Worm (Caenorhabditis elegans) whole organism, L4 larva: ENCODE data around the gene sor-1.

ENCODE experiments used
- D1046.2 ChIP-seq: fragments of 200-800 bp; sonication (Bioruptor generic); IDR thresholded peaks from 2 replicates; pipeline ENCODE4 v1.3.6; 2022; ENCODE audit warnings: missing genetic modification characterization, missing compliant biosample characterization
- F10B5.3 ChIP-seq: sonication (generic microtip); optimal IDR thresholded peaks from 2 replicates; lab custom pipeline; 2016; ENCODE audit warnings: mild to moderate bottlenecking, missing genetic modification characterization, missing compliant biosample characterization
- R02D3.7 ChIP-seq: fragments of 150-350 bp; sonication (generic microtip); optimal IDR thresholded peaks from 3 replicates; lab custom pipeline; 2014; ENCODE audit warnings: missing biosample characterization, missing genetic modification characterization
- T20F7.1 ChIP-seq: fragments of 200-800 bp; sonication (Bioruptor generic); optimal IDR thresholded peaks from 2 replicates; lab custom pipeline; 2018; ENCODE audit warnings: mild to moderate bottlenecking, missing genetic modification characterization, missing compliant biosample characterization
- Y48G9A.11 ChIP-seq: fragments of 200-800 bp; sonication (Bioruptor generic); IDR thresholded peaks from 2 replicates; pipeline ENCODE4 v1.3.6; 2022; ENCODE audit warnings: missing genetic modification reagents, missing genetic modification characterization, missing compliant biosample characterization
- Y5F2A.4 ChIP-seq: fragments of 200-800 bp; sonication (Bioruptor generic); optimal IDR thresholded peaks from 2 replicates; lab custom pipeline; 2018; ENCODE audit warnings: mild to moderate bottlenecking, missing genetic modification characterization, missing compliant biosample characterization
- aha-1 ChIP-seq: fragments of 150-350 bp; peaks from one replicate; lab custom pipeline; 2014; ENCODE audit warnings: missing biosample characterization, missing genetic modification characterization
- ama-1 ChIP-seq: fragments of 150-350 bp; optimal IDR thresholded peaks from 2 replicates; lab custom pipeline; 2014; ENCODE audit warnings: inconsistent platforms, mixed read lengths
- ceh-32 ChIP-seq: sonication (generic microtip); optimal IDR thresholded peaks from 2 replicates; lab custom pipeline; 2016; ENCODE audit warnings: mild to moderate bottlenecking, missing genetic modification characterization, missing compliant biosample characterization; ENCODE audit not compliant: poor library complexity
- ceh-62 ChIP-seq: sonication (generic microtip); optimal IDR thresholded peaks from 2 replicates; lab custom pipeline; 2017; ENCODE audit warnings: missing biosample characterization, missing genetic modification characterization
- ces-1 ChIP-seq: fragments of 150-350 bp; sonication (generic microtip); optimal IDR thresholded peaks from 4 replicates; lab custom pipeline; 2014; ENCODE audit warnings: missing biosample characterization, missing genetic modification reagents, missing genetic modification characterization
- daf-16 ChIP-seq, 3 experiments: sonication (generic microtip); optimal IDR thresholded peaks; 2 replicates each; lab custom pipeline; 2016 to 2017; ENCODE audit warnings: missing genetic modification characterization in 3 of 3, missing genetic modification reagents in 3 of 3, mild to moderate bottlenecking in 2 of 3, missing compliant biosample characterization in 2 of 3, missing biosample characterization in 1 of 3, moderate library complexity in 1 of 3
- daf-19 ChIP-seq: fragments of 200-800 bp; sonication (Bioruptor generic); conservative IDR thresholded peaks from 2 replicates; pipeline ENCODE4 v1.3.6; 2022; ENCODE audit warnings: missing genetic modification characterization, missing compliant biosample characterization
- daf-8 ChIP-seq: fragments of 200-800 bp; sonication (Bioruptor generic); IDR thresholded peaks from 2 replicates; pipeline ENCODE4 v1.3.6; 2022; ENCODE audit warnings: missing genetic modification characterization, missing compliant biosample characterization
- dpl-1 ChIP-seq: fragments of 150-350 bp; optimal IDR thresholded peaks from 2 replicates; lab custom pipeline; 2014; ENCODE audit warnings: missing biosample characterization, missing genetic modification reagents, missing genetic modification characterization
- duxl-1 ChIP-seq: sonication (generic microtip); optimal IDR thresholded peaks from 2 replicates; lab custom pipeline; 2016; ENCODE audit warnings: mild to moderate bottlenecking, missing genetic modification characterization, moderate library complexity, missing compliant biosample characterization; ENCODE audit not compliant: poor library complexity
- gei-8 ChIP-seq: fragments of 200-800 bp; sonication (Bioruptor generic); optimal IDR thresholded peaks from 2 replicates; lab custom pipeline; 2018; ENCODE audit warnings: mild to moderate bottlenecking, missing genetic modification characterization, missing compliant biosample characterization
- hif-1 ChIP-seq, 2 experiments: sonication (generic microtip); optimal IDR thresholded peaks; 2 replicates each; lab custom pipeline; 2016 to 2017; ENCODE audit warnings: missing compliant biosample characterization in 2 of 2, missing genetic modification characterization in 2 of 2, missing genetic modification reagents in 2 of 2, missing genotype in 2 of 2, mild to moderate bottlenecking in 1 of 2
- hlh-11 ChIP-seq: fragments of 200-800 bp; sonication (Bioruptor generic); optimal IDR thresholded peaks from 2 replicates; lab custom pipeline; 2018; ENCODE audit warnings: mild to moderate bottlenecking, missing genetic modification characterization, missing compliant biosample characterization
- jun-1 ChIP-seq: fragments of 150-350 bp; optimal IDR thresholded peaks from 2 replicates; lab custom pipeline; 2014; ENCODE audit warnings: missing biosample characterization, missing genetic modification reagents, missing genetic modification characterization
- lim-7 ChIP-seq: fragments of 200-800 bp; sonication (Bioruptor generic); IDR thresholded peaks from 2 replicates; pipeline ENCODE4 v1.3.6; 2022; ENCODE audit warnings: missing genetic modification characterization, missing compliant biosample characterization
- lin-1 ChIP-seq: fragments of 200-800 bp; sonication (Bioruptor generic); IDR thresholded peaks from 2 replicates; pipeline ENCODE4 v1.3.6; 2022; ENCODE audit warnings: missing genetic modification reagents, missing genetic modification characterization, missing compliant biosample characterization
- lin-13 ChIP-seq: fragments of 150-350 bp; optimal IDR thresholded peaks from 2 replicates; lab custom pipeline; 2014; ENCODE audit warnings: missing biosample characterization, missing genetic modification reagents, missing genetic modification characterization
- lin-38 ChIP-seq: fragments of 200-800 bp; sonication (Bioruptor generic); IDR thresholded peaks from 2 replicates; pipeline ENCODE4 v1.3.6; 2022; ENCODE audit warnings: missing genetic modification reagents, missing genetic modification characterization, missing compliant biosample characterization
- lin-39 ChIP-seq: fragments of 150-350 bp; optimal IDR thresholded peaks from 2 replicates; lab custom pipeline; 2014; ENCODE audit warnings: missing biosample characterization, missing genetic modification reagents, missing genetic modification characterization
- lsy-2 ChIP-seq, 2 experiments: fragments of 150-350 bp in 1 of 2; sonication (generic microtip) in 1 of 2; optimal IDR thresholded peaks; 2 replicates each; lab custom pipeline; 2014 to 2017; ENCODE audit warnings: missing biosample characterization in 2 of 2, missing genetic modification characterization in 2 of 2
- mdl-1 ChIP-seq, 2 experiments: fragments of 150-350 bp in 1 of 2; sonication (generic microtip) in 1 of 2; optimal IDR thresholded peaks; 2 replicates each; lab custom pipeline; 2014 to 2017; ENCODE audit warnings: missing biosample characterization in 2 of 2, missing genetic modification characterization in 2 of 2
- mep-1 ChIP-seq: fragments of 150-350 bp; sonication (generic microtip); optimal IDR thresholded peaks from 3 replicates; lab custom pipeline; 2014; ENCODE audit warnings: missing biosample characterization, missing genetic modification characterization
- mes-2 ChIP-seq: sonication (generic microtip); optimal IDR thresholded peaks from 2 replicates; lab custom pipeline; 2016; ENCODE audit warnings: missing genotype, mild to moderate bottlenecking, missing genetic modification characterization, missing compliant biosample characterization; ENCODE audit not compliant: poor library complexity, severe bottlenecking
- nhr-10 ChIP-seq: fragments of 150-350 bp; optimal IDR thresholded peaks from 2 replicates; lab custom pipeline; 2014; ENCODE audit warnings: missing biosample characterization, missing genetic modification characterization
- nhr-6 ChIP-seq: fragments of 150-350 bp; optimal IDR thresholded peaks from 2 replicates; lab custom pipeline; 2014; ENCODE audit warnings: missing biosample characterization, missing genetic modification characterization
- nhr-76 ChIP-seq: fragments of 150-350 bp; optimal IDR thresholded peaks from 2 replicates; lab custom pipeline; 2014; ENCODE audit warnings: missing biosample characterization, missing genetic modification characterization
- nhr-77 ChIP-seq: fragments of 150-350 bp; optimal IDR thresholded peaks from 2 replicates; lab custom pipeline; 2014; ENCODE audit warnings: missing biosample characterization, missing genetic modification characterization
- rbr-2 ChIP-seq: sonication (generic microtip); optimal IDR thresholded peaks from 2 replicates; lab custom pipeline; 2016; ENCODE audit warnings: missing genotype, missing genetic modification characterization, missing compliant biosample characterization
- saeg-2 ChIP-seq: fragments of 200-800 bp; sonication (Bioruptor generic); IDR thresholded peaks from 2 replicates; pipeline ENCODE4 v1.3.6; 2022; ENCODE audit warnings: missing genetic modification reagents, missing genetic modification characterization, missing compliant biosample characterization
- snpc-1.2 ChIP-seq: fragments of 200-800 bp; sonication (Bioruptor generic); IDR thresholded peaks from 2 replicates; pipeline ENCODE4 v1.3.6; 2022; ENCODE audit warnings: missing genetic modification reagents, missing genetic modification characterization, missing compliant biosample characterization
- snpc-4 ChIP-seq: fragments of 150-350 bp; optimal IDR thresholded peaks from 2 replicates; lab custom pipeline; 2014; ENCODE audit warnings: missing biosample characterization, missing genetic modification characterization
- tag-97 ChIP-seq: fragments of 200-800 bp; sonication (Bioruptor generic); IDR thresholded peaks from 2 replicates; pipeline ENCODE4 v1.3.6; 2022; ENCODE audit warnings: missing genetic modification characterization, missing compliant biosample characterization
- zag-1 ChIP-seq: fragments of 150-350 bp; optimal IDR thresholded peaks from 2 replicates; lab custom pipeline; 2014; ENCODE audit warnings: missing biosample characterization, missing genetic modification characterization
- zfp-2 ChIP-seq: sonication (generic microtip); optimal IDR thresholded peaks from 2 replicates; lab custom pipeline; 2016; ENCODE audit warnings: mild to moderate bottlenecking, missing genetic modification characterization, missing compliant biosample characterization
- zip-11 ChIP-seq: fragments of 200-800 bp; sonication (Bioruptor generic); IDR thresholded peaks from 2 replicates; pipeline ENCODE4 v1.3.6; 2022; ENCODE audit warnings: missing genetic modification characterization, missing compliant biosample characterization
- zip-2 ChIP-seq: fragments of 150-350 bp; optimal IDR thresholded peaks from 2 replicates; lab custom pipeline; 2014; ENCODE audit warnings: missing biosample characterization, missing genetic modification characterization

sor-1 gene

DNA sequence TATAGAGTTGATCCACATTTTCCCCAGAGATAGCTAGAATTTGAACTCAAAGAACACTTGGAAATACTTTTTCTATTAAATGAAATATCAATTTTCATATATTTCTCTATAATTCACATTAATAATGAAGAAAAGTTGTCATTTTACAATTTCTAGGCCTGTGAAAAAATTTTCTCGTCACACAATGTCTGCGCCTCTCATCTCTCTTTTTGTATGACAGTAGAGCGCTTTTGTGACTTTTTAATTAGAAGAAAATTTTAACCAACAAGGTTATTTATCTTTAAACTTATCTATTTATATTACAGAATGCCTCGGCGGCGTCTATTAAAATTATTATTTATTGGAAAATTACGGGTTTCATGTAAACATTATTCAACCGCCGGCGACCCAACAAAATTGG lies 11.1 kb downstream of the sor-1 start, which contains the start of gene ZK1236.1:
Gene ZK1236.1, plus strand, starts transcription at position 263 of the 400 bp plus-strand sequence.
- TF ChIP-seq zfp-2 (no peak), duxl-1 (no peak), saeg-2 (GFP tag; lab: Robert Waterston, UW) (no peak), mes-2 (peak; percentile 19), snpc-4 (tag; lab: Kevin White, UChicago) (no peak), F10B5.3 (tag; lab: Kevin White, UChicago) (no peak), Y48G9A.11 (peak; percentile 59; the same call in 1 of the 2 replicates), daf-19 (GFP tag; lab: Robert Waterston, UW) (no peak), lsy-2 (tag; optimal IDR thresholded peaks at IDR 0.05; lab: Kevin White, UChicago) (peak in 1 of 2 experiments; percentile 35), nhr-77 (tag; lab: Kevin White, UChicago) (no peak), lin-38 (peak; percentile 67), daf-8 (no peak), daf-16 (GFP tag; optimal IDR thresholded peaks at IDR 0.05; lab: Kevin White, UChicago) (no peak), daf-16 (tag; optimal IDR thresholded peaks at IDR 0.05; lab: Kevin White, UChicago) (peak; percentile 24), rbr-2 (tag; lab: Kevin White, UChicago) (no peak), ces-1 (no peak)

- TF ChIP-seq mep-1 (tag; lab: Kevin White, UChicago) (no peak), nhr-76 (tag; lab: Kevin White, UChicago) (no peak), lim-7 (no peak), zip-11 (GFP tag; lab: Robert Waterston, UW) (no peak), nhr-10 (no peak), hlh-11 (tag; lab: Kevin White, UChicago) (no peak)
Observed at ce11 chrIII:8429497-8429896, 11.5 kb downstream of the sor-1 start.

- peak in 1 of 2 experiments; percentile 64 for TF ChIP-seq lsy-2 (tag; optimal IDR thresholded peaks at IDR 0.05; lab: Kevin White, UChicago)
- peak; percentile 46 for TF ChIP-seq aha-1 (tag; lab: Kevin White, UChicago)
- peak; percentile 94 for TF ChIP-seq Y48G9A.11
- no peak for TF ChIP-seq lin-13 (GFP tag; lab: Kevin White, UChicago)
- peak; percentile 71 for TF ChIP-seq R02D3.7
- peak; percentile 30 for TF ChIP-seq dpl-1 (GFP tag; lab: Kevin White, UChicago)
- TF ChIP-seq nhr-6 (tag; lab: Kevin White, UChicago): peak; percentile 50
- TF ChIP-seq zip-2 (tag; lab: Kevin White, UChicago): no peak
- no peak for TF ChIP-seq jun-1
- no peak for TF ChIP-seq Y5F2A.4 (GFP tag; lab: Kevin White, UChicago)
- no peak for TF ChIP-seq ceh-32 (tag; lab: Kevin White, UChicago)
- no peak for TF ChIP-seq gei-8 (GFP tag; lab: Kevin White, UChicago)
- no peak for TF ChIP-seq D1046.2 (GFP tag; lab: Robert Waterston, UW)
- no peak for TF ChIP-seq lin-1 (GFP tag; lab: Robert Waterston, UW)
- no peak for TF ChIP-seq zag-1 (tag; lab: Kevin White, UChicago)
- no peak for TF ChIP-seq lin-39 (tag; lab: Kevin White, UChicago)
- TF ChIP-seq hlh-11 (tag; lab: Kevin White, UChicago): no peak
- no peak for TF ChIP-seq snpc-1.2 (GFP tag; lab: Robert Waterston, UW)
- peak; percentile 94 for TF ChIP-seq T20F7.1
- peak; percentile 62 for TF ChIP-seq mes-2
- no peak for TF ChIP-seq ama-1 (lab: Kevin White, UChicago)
- TF ChIP-seq tag-97: no peak
- no peak for TF ChIP-seq ceh-62 (tag; lab: Kevin White, UChicago)
- TF ChIP-seq mdl-1 (tag; optimal IDR thresholded peaks at IDR 0.05; lab: Kevin White, UChicago): no peak
- TF ChIP-seq hif-1 (tag; optimal IDR thresholded peaks at IDR 0.05; lab: Kevin White, UChicago): no peak
- TF ChIP-seq daf-19 (GFP tag; lab: Robert Waterston, UW): no peak
- no peak for TF ChIP-seq lin-38
Observed at ce11 chrIII:8432143-8432542, 14.2 kb downstream of the sor-1 start, which contains the start of gene ZK1236.5. ZK1236.5 (minus strand) TSS chrIII:8432214.
